Worm (Caenorhabditis elegans) whole organism, L2 larva: ENCODE data around the gene clec-141.
A peak's percentile ranks its signal among the peaks of the same experiment; 100 is the strongest.

Experiments used
- C34F6.9 ChIP-seq: fragments of 150-350 bp; optimal IDR thresholded peaks from 2 replicates; lab custom pipeline; 2014; ENCODE audit warnings: missing biosample characterization, missing genetic modification characterization
- F13H6.1 ChIP-seq: sonication (generic microtip); optimal IDR thresholded peaks from 2 replicates; lab custom pipeline; 2016; ENCODE audit warnings: missing genetic modification characterization, missing compliant biosample characterization
- R02D3.7 ChIP-seq: fragments of 150-350 bp; optimal IDR thresholded peaks from 2 replicates; lab custom pipeline; 2014; ENCODE audit warnings: missing biosample characterization, missing genetic modification characterization
- Y55F3AM.14 ChIP-seq: fragments of 200-800 bp; sonication (Bioruptor generic); optimal IDR thresholded peaks from 2 replicates; lab custom pipeline; 2018; ENCODE audit warnings: mild to moderate bottlenecking, missing genetic modification characterization, missing compliant biosample characterization
- alr-1 ChIP-seq: fragments of 150-350 bp; optimal IDR thresholded peaks from 2 replicates; lab custom pipeline; 2014; ENCODE audit warnings: missing biosample characterization, missing genetic modification characterization
- aly-2 ChIP-seq: fragments of 150-350 bp; optimal IDR thresholded peaks from 2 replicates; lab custom pipeline; 2014; ENCODE audit warnings: missing biosample characterization, missing genetic modification characterization
- ama-1 ChIP-seq: fragments of 150-350 bp; optimal IDR thresholded peaks from 2 replicates; lab custom pipeline; 2018; ENCODE audit warnings: inconsistent platforms
- blmp-1 ChIP-seq: sonication (generic microtip); optimal IDR thresholded peaks from 2 replicates; lab custom pipeline; 2017; ENCODE audit warnings: missing genetic modification characterization, mild to moderate bottlenecking, missing compliant biosample characterization, antibody characterized with exemption, moderate library complexity; ENCODE audit not compliant: insufficient read depth
- ceh-16 ChIP-seq: fragments of 150-350 bp; optimal IDR thresholded peaks from 2 replicates; lab custom pipeline; 2014; ENCODE audit warnings: missing biosample characterization, missing genetic modification characterization
- ceh-82 ChIP-seq: fragments of 150-350 bp; optimal IDR thresholded peaks from 2 replicates; lab custom pipeline; 2014; ENCODE audit warnings: missing biosample characterization, missing genetic modification characterization
- dmd-4 ChIP-seq: sonication (generic microtip); optimal IDR thresholded peaks from 2 replicates; lab custom pipeline; 2017; ENCODE audit warnings: missing biosample characterization, missing genetic modification characterization
- egl-27 ChIP-seq: sonication (generic microtip); optimal IDR thresholded peaks from 3 replicates; lab custom pipeline; 2017; ENCODE audit warnings: missing biosample characterization, missing genetic modification reagents, missing genetic modification characterization
- lin-11 ChIP-seq: fragments of 150-350 bp; sonication (generic microtip); optimal IDR thresholded peaks from 2 replicates; lab custom pipeline; 2014; ENCODE audit warnings: missing biosample characterization, missing genetic modification characterization, inconsistent platforms, mixed read lengths
- lin-13 ChIP-seq: fragments of 150-350 bp; optimal IDR thresholded peaks from 2 replicates; lab custom pipeline; 2014; ENCODE audit warnings: missing biosample characterization, missing genetic modification reagents, missing genetic modification characterization
- lin-39 ChIP-seq: fragments of 150-350 bp; optimal IDR thresholded peaks from 2 replicates; lab custom pipeline; 2014; ENCODE audit warnings: missing biosample characterization, missing genetic modification reagents, missing genetic modification characterization
- lsy-2 ChIP-seq, 2 experiments: fragments of 150-350 bp in 1 of 2; sonication (generic microtip) in 1 of 2; optimal IDR thresholded peaks; 2 replicates each; lab custom pipeline; 2014 to 2017; ENCODE audit warnings: missing biosample characterization in 2 of 2, missing genetic modification characterization in 2 of 2
- mab-5 ChIP-seq: fragments of 150-350 bp; optimal IDR thresholded peaks from 2 replicates; lab custom pipeline; 2014; ENCODE audit warnings: missing biosample characterization, missing genetic modification characterization
- mdl-1 ChIP-seq, 2 experiments: fragments of 150-350 bp in 1 of 2; sonication (generic microtip) in 1 of 2; optimal IDR thresholded peaks; 2 replicates each; lab custom pipeline; 2017; ENCODE audit warnings: missing biosample characterization in 2 of 2, missing genetic modification characterization in 2 of 2
- nhr-10 ChIP-seq: sonication (generic microtip); optimal IDR thresholded peaks from 2 replicates; lab custom pipeline; 2017; ENCODE audit warnings: missing biosample characterization, missing genetic modification characterization
- nhr-11 ChIP-seq: fragments of 150-350 bp; optimal IDR thresholded peaks from 2 replicates; lab custom pipeline; 2014; ENCODE audit warnings: missing biosample characterization, missing genetic modification characterization
- nhr-129 ChIP-seq: fragments of 150-350 bp; optimal IDR thresholded peaks from 2 replicates; lab custom pipeline; 2014; ENCODE audit warnings: missing biosample characterization, missing genetic modification characterization
- nhr-21 ChIP-seq: fragments of 150-350 bp; optimal IDR thresholded peaks from 2 replicates; lab custom pipeline; 2014; ENCODE audit warnings: missing biosample characterization, missing genetic modification characterization
- nhr-237 ChIP-seq: fragments of 150-350 bp; optimal IDR thresholded peaks from 2 replicates; lab custom pipeline; 2014; ENCODE audit warnings: missing biosample characterization, missing genetic modification characterization
- nhr-25 ChIP-seq: fragments of 150-350 bp; sonication (generic microtip); optimal IDR thresholded peaks from 3 replicates; lab custom pipeline; 2014; ENCODE audit warnings: missing biosample characterization, missing genetic modification characterization
- nhr-6 ChIP-seq: fragments of 150-350 bp; optimal IDR thresholded peaks from 2 replicates; lab custom pipeline; 2014; ENCODE audit warnings: missing biosample characterization, missing genetic modification characterization
- nhr-77 ChIP-seq: fragments of 150-350 bp; optimal IDR thresholded peaks from 2 replicates; lab custom pipeline; 2014; ENCODE audit warnings: missing biosample characterization, missing genetic modification characterization
- peb-1 ChIP-seq: fragments of 150-350 bp; optimal IDR thresholded peaks from 2 replicates; lab custom pipeline; 2014; ENCODE audit warnings: missing biosample characterization, missing genetic modification characterization
- sem-4 ChIP-seq: fragments of 150-350 bp; optimal IDR thresholded peaks from 2 replicates; lab custom pipeline; 2014; ENCODE audit warnings: missing biosample characterization, missing genetic modification reagents, missing genetic modification characterization
- skn-1 ChIP-seq: sonication (generic microtip); optimal IDR thresholded peaks from 2 replicates; lab custom pipeline; 2017; ENCODE audit warnings: missing biosample characterization, missing genetic modification characterization
- sma-3 ChIP-seq: sonication (generic microtip); optimal IDR thresholded peaks from 2 replicates; lab custom pipeline; 2016; ENCODE audit warnings: missing genetic modification reagents, missing genetic modification characterization, missing compliant biosample characterization
- unc-39 ChIP-seq: fragments of 150-350 bp; optimal IDR thresholded peaks from 2 replicates; lab custom pipeline; 2014; ENCODE audit warnings: missing biosample characterization, missing genetic modification characterization
- unc-55 ChIP-seq: fragments of 150-350 bp; sonication (generic microtip); optimal IDR thresholded peaks from 3 replicates; lab custom pipeline; 2014; ENCODE audit warnings: missing biosample characterization, missing genetic modification reagents, missing genetic modification characterization
- unc-62 ChIP-seq: fragments of 150-350 bp; optimal IDR thresholded peaks from 2 replicates; lab custom pipeline; 2014; ENCODE audit warnings: missing biosample characterization, missing genetic modification reagents, missing genetic modification characterization
- zag-1 ChIP-seq: fragments of 150-350 bp; optimal IDR thresholded peaks from 2 replicates; lab custom pipeline; 2014; ENCODE audit warnings: missing biosample characterization, missing genetic modification characterization
- ztf-1 ChIP-seq: fragments of 200-800 bp; sonication (Bioruptor generic); conservative IDR thresholded peaks from 2 replicates; pipeline ENCODE4 v1.3.6; 2022; ENCODE audit warnings: missing genetic modification characterization, missing compliant biosample characterization
- ztf-11 ChIP-seq: sonication (generic microtip); optimal IDR thresholded peaks from 2 replicates; lab custom pipeline; 2017; ENCODE audit warnings: missing biosample characterization, missing genetic modification characterization
- ztf-4 ChIP-seq: fragments of 150-350 bp; optimal IDR thresholded peaks from 2 replicates; lab custom pipeline; 2014; ENCODE audit warnings: missing biosample characterization, missing genetic modification characterization

Gene clec-141

ce11 chrII:5389831-5390323 lies 17.6 kb downstream of the clec-141 start, which contains the start of gene ndx-6 (continued):
- peak; percentile 73 for TF ChIP-seq ztf-4 (tag; lab: Kevin White, UChicago)
- TF ChIP-seq nhr-237 (tag; lab: Kevin White, UChicago): no peak
- TF ChIP-seq nhr-6: peak; percentile 79
- peak; percentile 68 for TF ChIP-seq ceh-16 (tag; lab: Kevin White, UChicago)
- no peak for TF ChIP-seq peb-1 (tag; lab: Kevin White, UChicago)
- peak; percentile 70 for TF ChIP-seq nhr-21
- TF ChIP-seq mdl-1 (tag; optimal IDR thresholded peaks at IDR 0.05; lab: Kevin White, UChicago): no peak
- peak; percentile 37 for TF ChIP-seq skn-1 (tag; lab: Kevin White, UChicago)
- peak; percentile 92 for TF ChIP-seq nhr-129
- peak; percentile 35 for TF ChIP-seq zag-1
- peak; percentile 40 for TF ChIP-seq R02D3.7 (tag; lab: Kevin White, UChicago)
- peak; percentile 79 to 93 for TF ChIP-seq lsy-2 (tag; optimal IDR thresholded peaks at IDR 0.05; lab: Kevin White, UChicago)
- peak; percentile 56 for TF ChIP-seq blmp-1 (tag; lab: Kevin White, UChicago)
- peak; percentile 81 for TF ChIP-seq F13H6.1 (tag; lab: Kevin White, UChicago)
- TF ChIP-seq ceh-82 (tag; lab: Kevin White, UChicago): no peak
- TF ChIP-seq unc-62: no peak
- TF ChIP-seq aly-2 (tag; lab: Kevin White, UChicago): no peak
- peak; percentile 84 for TF ChIP-seq mab-5 (tag; lab: Kevin White, UChicago)
- peak; percentile 88 for TF ChIP-seq sma-3 (GFP tag; lab: Kevin White, UChicago)
- TF ChIP-seq unc-39 (tag; lab: Kevin White, UChicago): no peak
- TF ChIP-seq alr-1: no peak
- no peak for TF ChIP-seq nhr-10
- TF ChIP-seq nhr-25 (tag; lab: Kevin White, UChicago): peak; percentile 85
- TF ChIP-seq sem-4 (tag; lab: Kevin White, UChicago): peak; percentile 60
- TF ChIP-seq ztf-11: no peak

ce11 chrII:5388786-5389421 lies 18.5 kb downstream of the clec-141 start, which contains the start of gene rsp-4:
TSS of gene rsp-4 (minus strand) at chrII:5388836.
- TF ChIP-seq lsy-2 (tag; optimal IDR thresholded peaks at IDR 0.05; lab: Kevin White, UChicago): no peak
- TF ChIP-seq lin-11 (tag; lab: Kevin White, UChicago): no peak
- no peak for TF ChIP-seq blmp-1 (tag; lab: Kevin White, UChicago)
- no peak for TF ChIP-seq nhr-11 (tag; lab: Kevin White, UChicago)
- no peak for TF ChIP-seq nhr-237 (tag; lab: Kevin White, UChicago)
- no peak for TF ChIP-seq nhr-25 (tag; lab: Kevin White, UChicago)
- no peak for TF ChIP-seq peb-1 (tag; lab: Kevin White, UChicago)
- TF ChIP-seq dmd-4 (tag; lab: Kevin White, UChicago): no peak
- TF ChIP-seq lin-13 (GFP tag; lab: Kevin White, UChicago): no peak
- no peak for TF ChIP-seq mab-5 (tag; lab: Kevin White, UChicago)
- no peak for TF ChIP-seq ztf-1 (GFP tag; lab: Robert Waterston, UW)
- TF ChIP-seq unc-55 (GFP tag; lab: Kevin White, UChicago): no peak
- no peak for TF ChIP-seq sma-3 (GFP tag; lab: Kevin White, UChicago)
- TF ChIP-seq R02D3.7 (tag; lab: Kevin White, UChicago): no peak
- no peak for TF ChIP-seq ceh-82 (tag; lab: Kevin White, UChicago)
- TF ChIP-seq C34F6.9 (tag; lab: Kevin White, UChicago): no peak
- TF ChIP-seq skn-1 (tag; lab: Kevin White, UChicago): no peak

- TF ChIP-seq nhr-21: no peak
- no peak for TF ChIP-seq lin-13 (GFP tag; lab: Kevin White, UChicago)
- TF ChIP-seq blmp-1 (tag; lab: Kevin White, UChicago): no peak
- TF ChIP-seq unc-39 (tag; lab: Kevin White, UChicago): no peak
- TF ChIP-seq nhr-77: no peak
- TF ChIP-seq ztf-1 (GFP tag; lab: Robert Waterston, UW): no peak
- no peak for TF ChIP-seq lin-39
- no peak for TF ChIP-seq peb-1 (tag; lab: Kevin White, UChicago)
- TF ChIP-seq Y55F3AM.14 (GFP tag; lab: Kevin White, UChicago): no peak
- TF ChIP-seq ztf-11: no peak
- TF ChIP-seq alr-1: no peak
- no peak for TF ChIP-seq mdl-1 (tag; optimal IDR thresholded peaks at IDR 0.05; lab: Kevin White, UChicago)
- no peak for TF ChIP-seq lin-11 (tag; lab: Kevin White, UChicago)
- TF ChIP-seq egl-27: no peak
- TF ChIP-seq nhr-237 (tag; lab: Kevin White, UChicago): no peak
- no peak for TF ChIP-seq C34F6.9 (tag; lab: Kevin White, UChicago)
- TF ChIP-seq dmd-4 (tag; lab: Kevin White, UChicago): no peak
- TF ChIP-seq ama-1: no peak
These were observed 20.2 kb downstream of the clec-141 start, which contains the start of gene ccpp-6 for ce11 chrII:5387217-5387616. TSS of gene ccpp-6 (minus strand) at chrII:5387317.
